Worm (Caenorhabditis elegans) whole organism, young adult: Measurements from ENCODE around the gene pals-20.

Experiments used
- F49E8.2 ChIP-seq: sonication (generic microtip); optimal IDR thresholded peaks from 3 replicates; lab custom pipeline; 2017; ENCODE audit warnings: missing genetic modification characterization, mild to moderate bottlenecking, missing compliant biosample characterization, antibody characterized with exemption, moderate library complexity; ENCODE audit not compliant: insufficient read depth
- K11D2.4 ChIP-seq: fragments of 200-800 bp; sonication (Bioruptor generic); IDR thresholded peaks from 2 replicates; pipeline ENCODE4 v1.3.6; 2022; ENCODE audit warnings: missing genetic modification reagents, missing genetic modification characterization, missing compliant biosample characterization
- T07F8.4 ChIP-seq: sonication (generic microtip); optimal IDR thresholded peaks from 2 replicates; lab custom pipeline; 2016; ENCODE audit warnings: mild to moderate bottlenecking, missing genetic modification characterization, moderate library complexity, missing compliant biosample characterization
- T26A5.8 ChIP-seq: sonication (generic microtip); optimal IDR thresholded peaks from 2 replicates; lab custom pipeline; 2016; ENCODE audit warnings: missing genetic modification characterization, missing compliant biosample characterization
- Y53G8AR.9 ChIP-seq: fragments of 200-800 bp; sonication (Bioruptor generic); conservative IDR thresholded peaks from 2 replicates; pipeline ENCODE4 v1.3.6; 2022; ENCODE audit warnings: missing genetic modification reagents, missing genetic modification characterization, missing compliant biosample characterization
- Y67H2A.10 ChIP-seq: fragments of 200-800 bp; sonication (Bioruptor generic); conservative IDR thresholded peaks from 2 replicates; pipeline ENCODE4 v1.3.6; 2022; ENCODE audit warnings: missing genetic modification reagents, missing genetic modification characterization, missing compliant biosample characterization
- Y79H2A.3 ChIP-seq: fragments of 200-800 bp; sonication (Bioruptor generic); conservative IDR thresholded peaks from 2 replicates; pipeline ENCODE4 v1.3.6; 2022; ENCODE audit warnings: missing genetic modification reagents, missing genetic modification characterization, missing compliant biosample characterization
- akir-1 ChIP-seq: fragments of 200-800 bp; sonication (Bioruptor generic); optimal IDR thresholded peaks from 2 replicates; lab custom pipeline; 2018; ENCODE audit warnings: mild to moderate bottlenecking, missing genetic modification characterization, moderate library complexity, missing compliant biosample characterization
- aptf-3 ChIP-seq: fragments of 200-800 bp; sonication (Bioruptor generic); IDR thresholded peaks from 2 replicates; pipeline ENCODE4 v1.3.6; 2022; ENCODE audit warnings: missing genetic modification characterization, missing compliant biosample characterization
- atf-7 ChIP-seq: sonication (generic microtip); optimal IDR thresholded peaks from 2 replicates; lab custom pipeline; 2017; ENCODE audit warnings: mild to moderate bottlenecking, missing genetic modification characterization, missing compliant biosample characterization
- attf-5 ChIP-seq: fragments of 200-800 bp; sonication (Bioruptor generic); optimal IDR thresholded peaks from 2 replicates; lab custom pipeline; 2018; ENCODE audit warnings: mild to moderate bottlenecking, missing genetic modification characterization, missing compliant biosample characterization
- cebp-2 ChIP-seq: fragments of 200-800 bp; sonication (Bioruptor generic); IDR thresholded peaks from 2 replicates; pipeline ENCODE4 v1.3.6; 2022; ENCODE audit warnings: missing genetic modification characterization, missing compliant biosample characterization
- ceh-27 ChIP-seq: fragments of 200-800 bp; sonication (Bioruptor generic); optimal IDR thresholded peaks from 2 replicates; lab custom pipeline; 2018; ENCODE audit warnings: mild to moderate bottlenecking, missing genetic modification characterization, moderate library complexity, missing compliant biosample characterization
- dox-1 ChIP-seq: fragments of 200-800 bp; sonication (Bioruptor generic); IDR thresholded peaks from 2 replicates; pipeline ENCODE4 v1.3.6; 2022; ENCODE audit warnings: missing genetic modification reagents, missing genetic modification characterization, missing compliant biosample characterization
- efl-1 ChIP-seq: fragments of 150-350 bp; optimal IDR thresholded peaks from 2 replicates; lab custom pipeline; 2014; ENCODE audit warnings: missing biosample characterization, missing genetic modification reagents, missing genetic modification characterization
- hmg-1.2 ChIP-seq: fragments of 200-800 bp; sonication (Bioruptor generic); IDR thresholded peaks from 2 replicates; pipeline ENCODE4 v1.3.6; 2022; ENCODE audit warnings: missing genetic modification reagents, missing genetic modification characterization, missing compliant biosample characterization
- hsf-1 ChIP-seq: fragments of 200-800 bp; sonication (Bioruptor generic); IDR thresholded peaks from 2 replicates; pipeline ENCODE4 v1.3.6; 2022; ENCODE audit warnings: missing genetic modification reagents, missing genetic modification characterization, missing compliant biosample characterization
- lin-54 ChIP-seq: fragments of 200-800 bp; sonication (Bioruptor generic); optimal IDR thresholded peaks from 2 replicates; lab custom pipeline; 2018; ENCODE audit warnings: mild to moderate bottlenecking, missing genetic modification characterization, missing compliant biosample characterization
- lsl-1 ChIP-seq: fragments of 200-800 bp; sonication (Bioruptor generic); optimal IDR thresholded peaks from 2 replicates; lab custom pipeline; 2018; ENCODE audit warnings: mild to moderate bottlenecking, missing genetic modification characterization, moderate library complexity, missing compliant biosample characterization
- madf-10 ChIP-seq: sonication (generic microtip); optimal IDR thresholded peaks from 2 replicates; lab custom pipeline; 2016; ENCODE audit warnings: mild to moderate bottlenecking, missing genetic modification characterization, missing compliant biosample characterization
- madf-3 ChIP-seq: fragments of 200-800 bp; sonication (Bioruptor generic); IDR thresholded peaks from 2 replicates; pipeline ENCODE4 v1.3.6; 2022; ENCODE audit warnings: missing genetic modification reagents, missing genetic modification characterization, missing compliant biosample characterization
- madf-6 ChIP-seq: fragments of 200-800 bp; sonication (Bioruptor generic); IDR thresholded peaks from 2 replicates; pipeline ENCODE4 v1.3.6; 2022; ENCODE audit warnings: missing genetic modification reagents, missing genetic modification characterization, missing compliant biosample characterization
- mcd-1 ChIP-seq: fragments of 200-800 bp; sonication (Bioruptor generic); IDR thresholded peaks from 2 replicates; pipeline ENCODE4 v1.3.6; 2022; ENCODE audit warnings: missing genetic modification reagents, missing genetic modification characterization, missing compliant biosample characterization
- mel-28 ChIP-seq: sonication (generic microtip); optimal IDR thresholded peaks from 2 replicates; lab custom pipeline; 2016; ENCODE audit warnings: borderline replicate concordance, mild to moderate bottlenecking, missing genetic modification characterization, missing compliant biosample characterization
- mxl-1 ChIP-seq: sonication (generic microtip); optimal IDR thresholded peaks from 2 replicates; lab custom pipeline; 2016; ENCODE audit warnings: missing genetic modification characterization, missing compliant biosample characterization
- nhr-27 ChIP-seq: fragments of 200-800 bp; sonication (Bioruptor generic); optimal IDR thresholded peaks from 2 replicates; lab custom pipeline; 2018; ENCODE audit warnings: mild to moderate bottlenecking, missing genetic modification characterization, moderate library complexity, missing compliant biosample characterization
- nhr-80 ChIP-seq: sonication (generic microtip); optimal IDR thresholded peaks from 2 replicates; lab custom pipeline; 2016; ENCODE audit warnings: missing genetic modification characterization, missing compliant biosample characterization
- nhr-90 ChIP-seq: sonication (generic microtip); optimal IDR thresholded peaks from 2 replicates; lab custom pipeline; 2016; ENCODE audit warnings: missing genotype, mild to moderate bottlenecking, missing genetic modification characterization, missing compliant biosample characterization
- snpc-1.1 ChIP-seq: sonication (generic microtip); optimal IDR thresholded peaks from 2 replicates; lab custom pipeline; 2017; ENCODE audit warnings: missing genetic modification characterization, mild to moderate bottlenecking, missing compliant biosample characterization, antibody characterized with exemption, moderate library complexity, missing genotype, missing genetic modification reagents; ENCODE audit not compliant: insufficient read depth
- snpc-1.3 ChIP-seq: sonication (generic microtip); optimal IDR thresholded peaks from 2 replicates; lab custom pipeline; 2017; ENCODE audit warnings: missing genetic modification characterization, mild to moderate bottlenecking, missing compliant biosample characterization, antibody characterized with exemption, moderate library complexity, missing genotype, missing genetic modification reagents; ENCODE audit not compliant: insufficient read depth
- snpc-4 ChIP-seq, 5 experiments: fragments of 150-350 bp in 1 of 5; sonication (generic microtip) in 4 of 5; optimal IDR thresholded peaks; 2 replicates each; lab custom pipeline; 2014 to 2018; ENCODE audit warnings: missing genetic modification characterization in 5 of 5, missing biosample characterization in 3 of 5, antibody characterized with exemption in 2 of 5, mild to moderate bottlenecking in 2 of 5, missing compliant biosample characterization in 2 of 5, missing genotype in 2 of 5, moderate library complexity in 2 of 5, missing genetic modification reagents in 1 of 5
- xnd-1 ChIP-seq: sonication (generic microtip); optimal IDR thresholded peaks from 2 replicates; lab custom pipeline; 2016; ENCODE audit warnings: missing genotype, missing genetic modification reagents, missing genetic modification characterization, missing compliant biosample characterization

pals-20 gene

DNA sequence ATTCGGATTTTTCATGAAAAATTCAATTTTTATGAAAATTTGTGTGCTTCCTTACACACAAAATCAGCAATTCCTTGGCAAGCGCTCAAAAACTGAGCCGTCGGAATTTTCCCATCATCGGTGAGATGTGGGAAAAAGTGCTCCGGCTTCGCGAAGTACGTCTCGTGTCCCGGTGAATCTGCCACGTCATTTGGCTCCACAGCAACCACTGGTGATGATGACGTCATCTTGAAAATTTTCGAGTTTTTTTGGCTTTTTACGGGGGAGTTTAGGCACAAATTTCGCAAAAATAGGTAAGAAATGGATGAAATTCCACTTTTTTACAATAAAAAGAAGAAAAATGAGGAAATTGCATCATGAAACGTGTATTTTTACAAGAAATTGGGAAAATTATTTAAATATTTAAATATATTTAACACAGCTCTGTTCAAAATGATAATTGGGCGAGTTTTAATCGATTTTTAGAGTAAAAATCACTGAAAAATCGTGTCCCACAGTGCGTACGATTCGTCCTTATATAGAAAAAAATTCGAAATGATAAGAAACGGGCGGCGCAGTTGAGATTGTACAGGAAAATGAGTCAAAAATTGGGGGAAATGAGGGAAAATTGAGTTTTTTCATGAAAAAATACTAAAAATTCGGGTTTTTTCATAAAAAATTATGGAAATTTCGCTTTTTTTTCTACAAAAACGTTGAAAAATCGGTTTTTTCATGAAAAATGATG is 25.9 kb upstream of the pals-20 start, which contains the start of gene Y82E9BR.14:
TSS of gene Y82E9BR.14 (minus strand) at position 227 of the 724 bp plus-strand sequence.
- TF ChIP-seq cebp-2 (no peak), hsf-1 (GFP tag; lab: Robert Waterston, UW) (peak; percentile 42), nhr-27 (tag; lab: Kevin White, UChicago) (no peak), snpc-4 (GFP tag; optimal IDR thresholded peaks at IDR 0.05; lab: Kevin White, UChicago) (no peak), snpc-4 (tag; optimal IDR thresholded peaks at IDR 0.05; lab: Kevin White, UChicago) (no peak), madf-3 (peak; percentile 85), atf-7 (tag; lab: Kevin White, UChicago) (peak; percentile 74), T26A5.8 (tag; lab: Kevin White, UChicago) (peak; percentile 10), nhr-80 (tag; lab: Kevin White, UChicago) (peak; percentile 53), F49E8.2 (tag; lab: Kevin White, UChicago) (no peak), Y53G8AR.9 (no peak), hmg-1.2 (GFP tag; lab: Robert Waterston, UW) (0 out of 2 replicates have a peak, but pooled peaks have one; percentile 9)

- TF ChIP-seq mcd-1 (GFP tag; lab: Robert Waterston, UW) (peak; percentile 63), snpc-1.1 (tag; lab: Kevin White, UChicago) (no peak), dox-1 (GFP tag; lab: Robert Waterston, UW) (0 out of 2 replicates have a peak, but pooled peaks have one; percentile 10), mxl-1 (no peak), snpc-1.3 (tag; lab: Kevin White, UChicago) (peak; percentile 9), xnd-1 (tag; lab: Kevin White, UChicago) (no peak), aptf-3 (GFP tag; lab: Robert Waterston, UW) (no peak), ceh-27 (GFP tag; lab: Kevin White, UChicago) (no peak), efl-1 (GFP tag; lab: Kevin White, UChicago) (peak; percentile 23), K11D2.4 (GFP tag; lab: Robert Waterston, UW) (no peak), madf-3 (peak; percentile 97), akir-1 (GFP tag; lab: Kevin White, UChicago) (no peak), lsl-1 (GFP tag; lab: Kevin White, UChicago) (peak; percentile 41), attf-5 (GFP tag; lab: Kevin White, UChicago) (no peak), lin-54 (peak; percentile 27), Y67H2A.10 (GFP tag; lab: Robert Waterston, UW) (no peak), Y53G8AR.9 (no peak), madf-10 (tag; lab: Kevin White, UChicago) (no peak), T26A5.8 (tag; lab: Kevin White, UChicago) (no peak), madf-6 (GFP tag; lab: Robert Waterston, UW) (peak; percentile 9; the same call in 1 of the 2 replicates), Y79H2A.3 (GFP tag; lab: Robert Waterston, UW) (no peak)
These were observed 25.2 kb upstream of the pals-20 start for ce11 chrIII:1413125-1413837.

DNA sequence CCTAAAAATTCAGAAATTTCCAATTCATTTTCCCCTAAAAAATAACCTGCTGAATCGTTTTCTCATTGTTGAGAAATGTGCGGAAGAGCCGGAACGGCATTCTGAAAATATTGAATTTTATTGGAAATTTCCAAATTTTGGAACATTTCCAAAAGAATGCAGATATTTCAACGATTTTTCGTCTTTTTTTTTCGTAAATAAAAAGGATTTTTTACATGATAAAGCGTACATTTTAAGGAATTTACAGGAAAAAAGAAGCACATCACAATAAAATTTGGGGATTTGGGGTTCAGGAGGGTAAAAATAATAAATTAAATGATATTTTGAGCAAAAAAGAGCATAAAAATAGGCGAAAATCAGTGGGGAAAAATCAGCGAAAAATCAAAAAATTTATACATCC is 21.0 kb upstream of the pals-20 start, which contains the start of gene Y82E9BR.22:
TSS of gene Y82E9BR.22 (minus strand) at position 101 of the 400 bp plus-strand sequence.
- TF ChIP-seq hsf-1 (GFP tag; lab: Robert Waterston, UW) = no peak
- 0 out of 2 replicates have a peak, but pooled peaks have one; percentile 51 for TF ChIP-seq madf-3
- no peak for TF ChIP-seq mcd-1 (GFP tag; lab: Robert Waterston, UW)
- TF ChIP-seq K11D2.4 (GFP tag; lab: Robert Waterston, UW) = no peak
- TF ChIP-seq nhr-90 = no peak
- TF ChIP-seq F49E8.2 (tag; lab: Kevin White, UChicago) = no peak
- no peak for TF ChIP-seq mel-28 (tag; lab: Kevin White, UChicago)
- TF ChIP-seq T07F8.4 (tag; lab: Kevin White, UChicago) = no peak
